Worm (Caenorhabditis elegans): ENCODE data around the gene acp-4.
A peak's percentile ranks its signal among the peaks of the same experiment; 100 is the strongest.
"Not testable (repeated sequence)": the region's sequence is repeated elsewhere in the genome, so short reads cannot be mapped to it uniquely, and the experiment has no call there.

The acp-4 gene

DNA sequence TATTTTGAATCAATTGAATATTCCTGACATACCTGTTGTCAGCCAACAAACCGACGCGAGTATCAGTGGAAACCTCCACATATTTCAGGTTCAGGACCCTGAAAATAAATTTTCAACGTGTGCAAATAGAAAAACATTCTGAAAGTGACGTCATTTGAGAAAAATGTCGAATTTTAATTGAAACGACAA lies 6.3 kb downstream of the acp-4 start, which contains the start of gene F14E5.2:
Gene F14E5.2, minus strand, starts transcription at position 101 of the 189 bp plus-strand sequence.
- TF ChIP-seq lir-3 (tag; optimal IDR thresholded peaks at IDR 0.05; ENCODE audit: poor library complexity) (no peak), unc-86 (tag; optimal IDR thresholded peaks at IDR 0.05) (no peak), ces-1 (GFP tag; optimal IDR thresholded peaks at IDR 0.05) (no peak), C34B4.2 (tag; optimal IDR thresholded peaks at IDR 0.05) (no peak), lin-13 (GFP tag; optimal IDR thresholded peaks at IDR 0.05) (no peak), Y116A8C.19 (tag; optimal IDR thresholded peaks at IDR 0.05; ENCODE audit: borderline replicate concordance) (no peak)

DNA sequence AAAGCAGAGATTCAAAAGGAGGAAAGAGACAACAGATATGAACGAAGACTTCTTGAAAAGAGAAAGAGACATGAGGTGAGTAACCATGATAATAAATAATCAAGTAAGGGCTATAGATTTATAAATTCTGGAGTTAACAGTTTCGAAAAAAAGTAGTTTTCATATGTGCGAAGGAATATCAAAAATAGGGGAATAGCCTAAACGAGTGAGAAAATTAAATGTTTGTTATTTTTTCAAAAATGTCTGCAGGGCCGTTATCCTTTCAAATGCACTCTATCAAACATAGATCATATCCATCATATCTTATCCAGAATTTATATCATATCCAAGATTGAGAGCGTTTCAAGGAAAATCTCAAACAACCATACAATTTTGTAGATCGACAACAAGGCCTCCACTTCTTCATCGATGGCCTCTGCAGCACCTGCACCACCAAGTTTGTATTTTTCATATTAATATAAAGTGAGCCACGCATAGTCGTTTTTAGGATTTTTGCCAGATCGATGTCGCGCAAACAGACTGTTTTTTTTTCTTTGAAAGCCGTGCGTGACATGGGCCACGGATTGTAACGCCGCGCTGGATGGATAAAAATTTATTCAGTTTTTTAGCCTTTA lies 14.0 kb downstream of the acp-4 start:
- TF ChIP-seq tlp-1 (tag; optimal IDR thresholded peaks at IDR 0.05) (peak; percentile 90), lsy-2 (tag; optimal IDR thresholded peaks at IDR 0.05) (peak in 1 of 2 experiments; percentile 48), alr-1 (tag; optimal IDR thresholded peaks at IDR 0.05; ENCODE audit: borderline replicate concordance) (no peak)

DNA sequence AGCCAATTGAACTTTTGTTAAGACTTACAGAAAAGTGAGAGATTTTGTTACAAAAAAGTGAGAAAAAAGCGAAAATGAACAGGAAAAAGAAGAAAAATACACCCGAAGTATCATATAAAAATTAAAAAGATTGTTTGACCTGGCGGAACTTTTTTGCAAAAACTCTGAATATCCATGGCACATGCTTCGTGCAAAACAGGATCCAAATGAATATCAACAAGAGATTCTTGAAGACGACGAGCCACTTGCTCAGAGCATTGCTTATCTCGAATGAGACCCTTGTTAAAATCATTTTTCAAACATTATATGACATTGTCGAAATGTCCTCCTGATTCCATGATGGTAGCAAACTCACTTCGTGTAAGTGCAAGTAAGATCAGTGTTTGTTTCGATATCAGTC lies 15.1 kb downstream of the acp-4 start, which contains the start of gene F14E5.8:
Gene F14E5.8, plus strand, starts transcription at position 301 of the 400 bp plus-strand sequence.
- not testable (repeated sequence) for TF ChIP-seq pax-3, mdl-1, F16B12.6 (tag; optimal IDR thresholded peaks at IDR 0.05)

DNA sequence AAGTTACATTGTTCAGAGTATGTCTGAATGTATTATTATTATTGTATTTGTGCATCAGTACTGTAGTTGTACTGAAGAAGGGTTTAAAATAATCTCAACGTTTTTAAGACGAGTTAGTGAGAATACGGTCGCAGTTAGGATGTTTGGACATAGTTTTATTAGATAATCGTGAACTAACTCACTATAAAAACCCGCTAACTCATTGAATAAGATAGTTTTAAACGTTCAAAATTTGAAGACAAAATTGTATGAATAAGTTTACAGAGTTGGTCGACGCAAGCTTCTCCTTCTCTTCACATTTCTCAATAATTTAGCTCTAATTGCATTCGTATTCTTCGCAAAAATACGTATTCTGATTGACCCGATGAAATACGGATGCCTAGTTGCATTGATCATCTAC lies 15.9 kb downstream of the acp-4 start:
- TF ChIP-seq isw-1 (GFP tag; IDR thresholded peaks at IDR 0.05), result no peak
- peak in 1 of 2 experiments; percentile 41 for TF ChIP-seq lsy-2 (tag; optimal IDR thresholded peaks at IDR 0.05)
- TF ChIP-seq tlp-1 (tag; optimal IDR thresholded peaks at IDR 0.05), result peak; percentile 82

DNA sequence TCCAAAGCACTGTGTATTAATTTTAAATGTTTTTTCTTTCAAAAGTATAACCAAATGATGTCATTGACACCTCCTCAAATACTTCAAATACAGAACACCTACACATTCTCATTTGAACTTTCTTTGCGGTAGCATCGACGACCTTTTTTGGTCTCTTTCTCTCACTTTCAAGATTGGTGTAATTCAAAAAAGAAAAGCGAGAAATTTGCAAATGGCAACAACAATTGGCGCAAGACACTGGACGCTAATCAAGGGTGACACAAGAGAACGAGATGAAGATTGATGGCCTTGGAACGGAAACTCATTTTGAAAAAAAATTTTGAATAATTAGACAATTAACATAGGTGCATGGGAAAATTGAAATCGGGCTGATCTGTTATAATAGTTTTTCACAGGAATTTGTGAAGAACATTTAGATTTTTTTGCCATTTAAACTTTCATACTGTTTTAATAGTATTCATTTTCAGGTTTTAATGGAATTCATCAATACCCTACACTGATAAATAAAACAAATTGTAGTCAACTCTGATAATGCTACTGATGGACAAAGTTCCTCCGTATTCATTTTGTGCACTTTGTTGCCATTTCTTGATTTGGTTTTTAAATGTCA lies 17.7 kb downstream of the acp-4 start, which contains the start of gene fdgt-2:
Gene fdgt-2, plus strand, starts transcription at position 560 of the 610 bp plus-strand sequence.
- TF ChIP-seq nhr-85 (tag) (peak; percentile 65), efl-1 (optimal IDR thresholded peaks at IDR 0.05) (no peak), efl-1 (GFP tag; optimal IDR thresholded peaks at IDR 0.05 in 1 of 2) (peak in 1 of 2 experiments; percentile 6), elt-2 (tag; optimal IDR thresholded peaks at IDR 0.05) (peak; percentile 8), nhr-11 (tag; optimal IDR thresholded peaks at IDR 0.05) (no peak), pag-3 (tag; optimal IDR thresholded peaks at IDR 0.05; ENCODE audit: borderline replicate concordance, insufficient read depth) (no peak), blmp-1 (tag; optimal IDR thresholded peaks at IDR 0.05) (peak; percentile 18)

DNA sequence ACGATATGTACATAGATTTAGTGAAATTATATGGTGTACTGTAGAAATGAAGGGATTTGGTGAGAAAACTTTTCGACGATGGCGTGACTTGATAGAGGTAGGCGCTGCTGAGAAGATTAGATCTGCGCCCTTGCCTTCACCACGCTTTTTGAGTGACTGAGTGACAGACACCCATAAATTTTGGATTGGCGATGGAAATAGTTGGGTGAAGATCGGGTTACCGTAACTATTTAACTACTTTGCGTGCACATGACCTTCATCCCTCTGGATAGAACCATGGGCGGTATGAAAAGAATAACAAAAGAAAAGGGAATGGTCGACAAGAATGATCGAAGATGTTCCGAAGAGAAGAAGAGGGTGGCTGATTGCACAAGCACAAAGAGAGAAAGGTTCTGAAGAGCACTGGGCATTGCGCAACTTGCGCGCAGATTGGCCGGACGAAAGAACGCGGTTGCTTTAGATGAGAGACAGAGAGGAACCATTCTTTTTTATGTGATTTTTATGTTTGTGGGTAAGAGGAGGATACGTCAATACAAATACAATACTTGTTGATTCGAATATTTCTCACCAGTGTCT lies 19.4 kb downstream of the acp-4 start:
- TF ChIP-seq F16B12.6 (tag; optimal IDR thresholded peaks at IDR 0.05) (no peak), nhr-85 (tag) (peak; percentile 79), mab-9 (GFP tag; IDR thresholded peaks at IDR 0.05) (no peak), lin-14 (GFP tag; optimal IDR thresholded peaks at IDR 0.05) (peak; percentile 17), nhr-47 (tag; optimal IDR thresholded peaks at IDR 0.05) (no peak), efl-3 (GFP tag; optimal IDR thresholded peaks at IDR 0.05) (peak; percentile 84), pax-3 (tag; optimal IDR thresholded peaks at IDR 0.05) (no peak), nhr-90 (tag; optimal IDR thresholded peaks at IDR 0.05; ENCODE audit: poor library complexity) (no peak), hlh-17 (GFP tag; optimal IDR thresholded peaks at IDR 0.05; ENCODE audit: borderline replicate concordance) (no peak), lin-35 (GFP tag; optimal IDR thresholded peaks at IDR 0.05) (no peak), jun-1 (tag; optimal IDR thresholded peaks at IDR 0.05) (no peak), unc-62 (GFP tag; optimal IDR thresholded peaks at IDR 0.05) (no peak), pqm-1 (tag; optimal IDR thresholded peaks at IDR 0.05) (no peak), tlp-1 (tag; optimal IDR thresholded peaks at IDR 0.05) (no peak), nhr-20 (tag; optimal IDR thresholded peaks at IDR 0.05) (no peak), hpl-2 (GFP tag; optimal IDR thresholded peaks at IDR 0.05) (no peak), ztf-4 (tag; optimal IDR thresholded peaks at IDR 0.05) (no peak), fos-1 (tag; optimal IDR thresholded peaks at IDR 0.05) (no peak), egl-13 (tag; optimal IDR thresholded peaks at IDR 0.05) (no peak), ceh-88 (GFP tag; IDR thresholded peaks at IDR 0.05) (no peak), efl-1 (optimal IDR thresholded peaks at IDR 0.05) (no peak), efl-1 (GFP tag; optimal IDR thresholded peaks at IDR 0.05 in 1 of 2) (no peak), ceh-8 (GFP tag; optimal IDR thresholded peaks at IDR 0.05) (no peak), fkh-10 (GFP tag; optimal IDR thresholded peaks at IDR 0.05) (no peak), aha-1 (tag; optimal IDR thresholded peaks at IDR 0.05) (no peak), C16A3.4 (tag; optimal IDR thresholded peaks at IDR 0.05) (no peak)

Data from whole organism, L1 larva.